Worm (Caenorhabditis elegans) whole organism, L2 larva: ENCODE data around the gene sahd-1.

ENCODE experiments used
- F13H6.1 ChIP-seq: sonication (generic microtip); optimal IDR thresholded peaks from 2 replicates; lab custom pipeline; 2016; ENCODE audit warnings: missing genetic modification characterization, missing compliant biosample characterization
- R02D3.7 ChIP-seq: fragments of 150-350 bp; optimal IDR thresholded peaks from 2 replicates; lab custom pipeline; 2014; ENCODE audit warnings: missing biosample characterization, missing genetic modification characterization
- alr-1 ChIP-seq: fragments of 150-350 bp; optimal IDR thresholded peaks from 2 replicates; lab custom pipeline; 2014; ENCODE audit warnings: missing biosample characterization, missing genetic modification characterization
- ama-1 ChIP-seq: fragments of 150-350 bp; optimal IDR thresholded peaks from 2 replicates; lab custom pipeline; 2018; ENCODE audit warnings: inconsistent platforms
- elt-1 ChIP-seq: fragments of 150-350 bp; optimal IDR thresholded peaks from 2 replicates; lab custom pipeline; 2014; ENCODE audit warnings: missing biosample characterization, missing genetic modification characterization
- mbf-1 ChIP-seq: sonication (generic microtip); optimal IDR thresholded peaks from 2 replicates; lab custom pipeline; 2017; ENCODE audit warnings: missing biosample characterization, missing genetic modification characterization
- unc-39 ChIP-seq: fragments of 150-350 bp; optimal IDR thresholded peaks from 2 replicates; lab custom pipeline; 2014; ENCODE audit warnings: missing biosample characterization, missing genetic modification characterization
- unc-55 ChIP-seq: fragments of 150-350 bp; sonication (generic microtip); optimal IDR thresholded peaks from 3 replicates; lab custom pipeline; 2014; ENCODE audit warnings: missing biosample characterization, missing genetic modification reagents, missing genetic modification characterization
- unc-62 ChIP-seq: fragments of 150-350 bp; optimal IDR thresholded peaks from 2 replicates; lab custom pipeline; 2014; ENCODE audit warnings: missing biosample characterization, missing genetic modification reagents, missing genetic modification characterization

DNA sequence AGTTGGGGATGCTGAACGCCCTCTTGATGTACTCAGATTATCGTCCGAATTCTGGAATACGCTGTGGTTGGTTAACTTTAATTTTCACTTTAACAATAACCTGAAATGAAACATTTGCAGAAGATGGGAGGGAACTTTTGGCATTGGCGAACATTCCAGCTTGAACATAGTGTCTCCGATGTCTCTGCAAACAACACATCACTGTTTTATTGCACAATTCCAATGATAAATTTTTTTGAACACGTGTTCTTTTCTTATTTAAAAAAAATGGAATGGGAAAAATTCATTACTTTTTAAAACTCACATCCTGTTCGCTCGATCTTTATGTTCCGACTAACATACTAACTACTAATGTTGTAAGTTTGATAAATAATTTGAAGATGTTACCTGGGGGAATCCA lies 14.3 kb downstream of the sahd-1 start, which contains the start of gene fzy-1:
- TF ChIP-seq alr-1 (tag; lab: Kevin White, UChicago) (no peak), unc-62 (GFP tag; lab: Kevin White, UChicago) (no peak), ama-1 (no peak), unc-55 (no peak), R02D3.7 (tag; lab: Kevin White, UChicago) (no peak), unc-39 (no peak), mbf-1 (tag; lab: Kevin White, UChicago) (no peak), F13H6.1 (tag; lab: Kevin White, UChicago) (no peak), elt-1 (tag; lab: Kevin White, UChicago) (no peak)
